Fruit fly (Drosophila melanogaster) whole organism, embryonic: ENCODE measurements around the gene CG33108.

Source experiments
- CG11093 ChIP-seq: fragments of 200-800 bp; sonication (Bioruptor generic); IDR thresholded peaks from 3 replicates; pipeline ENCODE4 v1.3.6; 2022; ENCODE audit warnings: missing biosample characterization, missing genetic modification characterization
- CG12942 ChIP-seq: fragments of 200-800 bp; sonication (Bioruptor generic); optimal IDR thresholded peaks from 3 replicates; lab custom pipeline; 2016; ENCODE audit warnings: missing biosample characterization, missing genetic modification characterization
- CG14710 ChIP-seq: fragments of 200-800 bp; sonication (Bioruptor generic); optimal IDR thresholded peaks from 3 replicates; lab custom pipeline; 2019; ENCODE audit warnings: missing biosample characterization, mild to moderate bottlenecking, missing genetic modification characterization, moderate library complexity
- CG15269 ChIP-seq: fragments of 200-800 bp; sonication (Bioruptor generic); optimal IDR thresholded peaks from 2 replicates; lab custom pipeline; 2018; ENCODE audit warnings: missing biosample characterization, mild to moderate bottlenecking, missing genetic modification characterization, moderate library complexity
- CG16779 ChIP-seq: fragments of 200-800 bp; sonication (Bioruptor generic); IDR thresholded peaks from 2 replicates; pipeline ENCODE4 v1.3.6; 2022; ENCODE audit warnings: missing biosample characterization, missing genetic modification characterization
- CG18262 ChIP-seq: fragments of 200-800 bp; optimal IDR thresholded peaks from 3 replicates; lab custom pipeline; 2019; ENCODE audit warnings: missing biosample characterization, mild to moderate bottlenecking, missing genetic modification characterization, moderate library complexity
- CG18599 ChIP-seq: fragments of 200-800 bp; sonication (Bioruptor generic); optimal IDR thresholded peaks from 3 replicates; lab custom pipeline; 2017; ENCODE audit warnings: missing biosample characterization, missing genetic modification characterization, mild to moderate bottlenecking, moderate library complexity, missing genetic modification reagents
- CG30403 ChIP-seq: fragments of 200-800 bp; sonication (Bioruptor generic); optimal IDR thresholded peaks from 3 replicates; lab custom pipeline; 2016; ENCODE audit warnings: missing biosample characterization, missing genetic modification characterization
- CG34376 ChIP-seq: fragments of 200-800 bp; sonication (Bioruptor generic); optimal IDR thresholded peaks from 2 replicates; lab custom pipeline; 2018; ENCODE audit warnings: missing biosample characterization, mild to moderate bottlenecking, missing genetic modification characterization
- CG3847 ChIP-seq: fragments of 200-800 bp; sonication (Bioruptor generic); IDR thresholded peaks from 2 replicates; pipeline ENCODE4 v1.3.6; 2022; ENCODE audit warnings: missing biosample characterization, missing genetic modification characterization
- CG42726 ChIP-seq: fragments of 200-800 bp; sonication (Bioruptor generic); IDR thresholded peaks from 2 replicates; pipeline ENCODE4 v1.3.6; 2022; ENCODE audit warnings: missing biosample characterization, missing genetic modification characterization; ENCODE audit not compliant: partially characterized antibody
- CG4360 ChIP-seq: fragments of 200-800 bp; sonication (Bioruptor generic); IDR thresholded peaks from 2 replicates; pipeline ENCODE4 v1.3.6; 2022; ENCODE audit warnings: missing biosample characterization, missing genetic modification characterization
- CG4820 ChIP-seq: fragments of 200-800 bp; sonication (Bioruptor generic); optimal IDR thresholded peaks from 3 replicates; lab custom pipeline; 2016; ENCODE audit warnings: missing biosample characterization, missing genetic modification characterization
- CG6813 ChIP-seq: fragments of 200-800 bp; sonication (Bioruptor generic); optimal IDR thresholded peaks from 2 replicates; lab custom pipeline; 2017; ENCODE audit warnings: missing biosample characterization, missing genetic modification characterization, mild to moderate bottlenecking, moderate library complexity, missing genetic modification reagents
- CG7271 ChIP-seq: fragments of 200-800 bp; sonication (Bioruptor generic); optimal IDR thresholded peaks from 2 replicates; lab custom pipeline; 2018; ENCODE audit warnings: missing biosample characterization, mild to moderate bottlenecking, missing genetic modification characterization, moderate library complexity
- CG7357 ChIP-seq: fragments of 200-800 bp; sonication (Bioruptor generic); IDR thresholded peaks from 3 replicates; pipeline ENCODE4 v1.3.6; 2022; ENCODE audit warnings: missing biosample characterization, missing genetic modification characterization
- CG8478 ChIP-seq: fragments of >200 bp; optimal IDR thresholded peaks from 2 replicates; lab custom pipeline; 2018
- CG9437 ChIP-seq: fragments of 200-800 bp; sonication (Bioruptor generic); optimal IDR thresholded peaks from 2 replicates; lab custom pipeline; 2018; ENCODE audit warnings: missing biosample characterization, mild to moderate bottlenecking, missing genetic modification characterization
- D ChIP-seq, 2 experiments: fragments of 200-800 bp in 1 of 2; fragments of >200 bp in 1 of 2; sonication (Bioruptor generic) in 1 of 2; optimal IDR thresholded peaks; 2 replicates in 1 of 2; 3 replicates in 1 of 2; lab custom pipeline; 2017; ENCODE audit warnings: mild to moderate bottlenecking in 1 of 2, missing biosample characterization in 1 of 2, missing genetic modification characterization in 1 of 2, missing genetic modification reagents in 1 of 2
- Deaf1 ChIP-seq: fragments of 200-800 bp; optimal IDR thresholded peaks from 3 replicates; lab custom pipeline; 2019; ENCODE audit warnings: missing biosample characterization, mild to moderate bottlenecking, missing genetic modification characterization, moderate library complexity
- Dfd ChIP-seq, 2 experiments: fragments of >200 bp; optimal IDR thresholded peaks; 2 replicates each; lab custom pipeline; 2017; ENCODE audit warnings: missing biosample characterization in 2 of 2, missing genetic modification characterization in 2 of 2
- E2f2 ChIP-seq: fragments of 200-800 bp; sonication (Bioruptor generic); IDR thresholded peaks from 2 replicates; pipeline ENCODE4 v1.3.6; 2022; ENCODE audit warnings: missing biosample characterization, missing genetic modification characterization
- Gsc ChIP-seq: fragments of 200-800 bp; sonication (Bioruptor generic); IDR thresholded peaks from 2 replicates; pipeline ENCODE4 v1.3.6; 2022; ENCODE audit warnings: missing biosample characterization, missing genetic modification characterization
- HLHmδ ChIP-seq: fragments of 200-800 bp; sonication (Bioruptor generic); optimal IDR thresholded peaks from 2 replicates; lab custom pipeline; 2018; ENCODE audit warnings: missing biosample characterization, mild to moderate bottlenecking, missing genetic modification characterization, moderate library complexity
- HmgD ChIP-seq: fragments of 200-800 bp; sonication (Bioruptor generic); optimal IDR thresholded peaks from 3 replicates; lab custom pipeline; 2016; ENCODE audit warnings: missing biosample characterization, missing genetic modification characterization
- HmgZ ChIP-seq: fragments of 200-800 bp; sonication (Bioruptor generic); optimal IDR thresholded peaks from 2 replicates; lab custom pipeline; 2018; ENCODE audit warnings: missing biosample characterization, mild to moderate bottlenecking, missing genetic modification characterization
- MESR4 ChIP-seq: fragments of 200-800 bp; sonication (Bioruptor generic); optimal IDR thresholded peaks from 2 replicates; lab custom pipeline; 2018; ENCODE audit warnings: missing biosample characterization, mild to moderate bottlenecking, missing genetic modification characterization, moderate library complexity
- Myb ChIP-seq: fragments of 200-800 bp; sonication (Bioruptor generic); optimal IDR thresholded peaks from 2 replicates; lab custom pipeline; 2016; ENCODE audit warnings: missing biosample characterization, missing genetic modification characterization
- Nf-YA ChIP-seq: fragments of 200-800 bp; sonication (Bioruptor generic); IDR thresholded peaks from 2 replicates; pipeline ENCODE4 v1.3.6; 2022; ENCODE audit warnings: missing biosample characterization, missing genetic modification characterization
- Ravus ChIP-seq: fragments of 200-800 bp; sonication (Bioruptor generic); IDR thresholded peaks from 2 replicates; pipeline ENCODE4 v1.3.6; 2022; ENCODE audit warnings: missing biosample characterization, missing genetic modification characterization
- Sin3A ChIP-seq: fragments of >200 bp; optimal IDR thresholded peaks from 2 replicates; lab custom pipeline; 2018
- Sox102F ChIP-seq: fragments of 200-800 bp; sonication (Bioruptor generic); optimal IDR thresholded peaks from 2 replicates; lab custom pipeline; 2018; ENCODE audit warnings: missing biosample characterization, mild to moderate bottlenecking, missing genetic modification characterization, moderate library complexity
- ap ChIP-seq: fragments of 200-800 bp; sonication (Bioruptor generic); IDR thresholded peaks from 2 replicates; pipeline ENCODE4 v1.3.6; 2022; ENCODE audit warnings: missing biosample characterization, missing genetic modification characterization
- cad ChIP-seq: fragments of >200 bp; optimal IDR thresholded peaks from 2 replicates; lab custom pipeline; 2017; ENCODE audit warnings: missing biosample characterization, missing genetic modification characterization
- ci ChIP-seq: fragments of 200-800 bp; sonication (Bioruptor generic); IDR thresholded peaks from 3 replicates; pipeline ENCODE4 v1.3.6; 2022; ENCODE audit warnings: missing biosample characterization, missing genetic modification characterization
- crol ChIP-seq: fragments of 200-800 bp; sonication (Bioruptor generic); IDR thresholded peaks from 2 replicates; pipeline ENCODE4 v1.3.6; 2022; ENCODE audit warnings: missing biosample characterization, missing genetic modification characterization
- crp ChIP-seq, 2 experiments: fragments of 200-800 bp; sonication (Bioruptor generic); optimal IDR thresholded peaks; 2 replicates in 1 of 2; 3 replicates in 1 of 2; lab custom pipeline; 2017; ENCODE audit warnings: missing biosample characterization in 2 of 2, missing genetic modification characterization in 2 of 2, mild to moderate bottlenecking in 1 of 2, moderate library complexity in 1 of 2
- danr ChIP-seq: fragments of 200-800 bp; sonication (Bioruptor generic); IDR thresholded peaks from 2 replicates; pipeline ENCODE4 v1.3.6; 2022; ENCODE audit warnings: missing biosample characterization, missing genetic modification characterization
- dpn ChIP-seq, 2 experiments: fragments of 200-800 bp; sonication (Bioruptor generic); optimal IDR thresholded peaks; 3 replicates each; lab custom pipeline; 2016; ENCODE audit warnings: missing biosample characterization in 2 of 2, missing genetic modification characterization in 2 of 2
- fd96Cb ChIP-seq: fragments of 200-800 bp; sonication (Bioruptor generic); optimal IDR thresholded peaks from 2 replicates; lab custom pipeline; 2018; ENCODE audit warnings: missing biosample characterization, mild to moderate bottlenecking, missing genetic modification characterization, moderate library complexity
- gem ChIP-seq: fragments of 200-800 bp; sonication (Bioruptor generic); optimal IDR thresholded peaks from 2 replicates; lab custom pipeline; 2019; ENCODE audit warnings: missing biosample characterization, mild to moderate bottlenecking, missing genetic modification characterization, moderate library complexity
- h ChIP-seq: fragments of >200 bp; optimal IDR thresholded peaks from 2 replicates; lab custom pipeline; 2017
- hbn ChIP-seq: fragments of 200-800 bp; sonication (Bioruptor generic); IDR thresholded peaks from 2 replicates; pipeline ENCODE4 v1.3.6; 2022; ENCODE audit warnings: missing biosample characterization, missing genetic modification characterization; ENCODE audit not compliant: partially characterized antibody
- her ChIP-seq: fragments of 200-800 bp; sonication (Bioruptor generic); optimal IDR thresholded peaks from 2 replicates; lab custom pipeline; 2016; ENCODE audit warnings: missing biosample characterization, missing genetic modification characterization
- jumu ChIP-seq: fragments of 200-800 bp; sonication (Bioruptor generic); optimal IDR thresholded peaks from 3 replicates; lab custom pipeline; 2016; ENCODE audit warnings: missing biosample characterization, missing genetic modification characterization
- kah ChIP-seq: fragments of 200-800 bp; sonication (Bioruptor generic); optimal IDR thresholded peaks from 2 replicates; lab custom pipeline; 2018; ENCODE audit warnings: missing biosample characterization, mild to moderate bottlenecking, missing genetic modification characterization
- mld ChIP-seq: fragments of 200-800 bp; sonication (Bioruptor generic); IDR thresholded peaks from 3 replicates; pipeline ENCODE4 v1.3.6; 2022; ENCODE audit warnings: missing biosample characterization, missing genetic modification characterization; ENCODE audit not compliant: partially characterized antibody
- p53 ChIP-seq: fragments of 200-800 bp; sonication (Bioruptor generic); optimal IDR thresholded peaks from 2 replicates; lab custom pipeline; 2016; ENCODE audit warnings: missing biosample characterization, missing genetic modification characterization
- rib ChIP-seq: fragments of 200-800 bp; sonication (Bioruptor generic); IDR thresholded peaks from 2 replicates; pipeline ENCODE4 v1.3.6; 2022; ENCODE audit warnings: missing biosample characterization, missing genetic modification characterization
- scrt ChIP-seq: fragments of 200-800 bp; sonication (Bioruptor generic); optimal IDR thresholded peaks from 2 replicates; lab custom pipeline; 2018; ENCODE audit warnings: missing biosample characterization, mild to moderate bottlenecking, missing genetic modification characterization, moderate library complexity
- slp2 ChIP-seq: fragments of 200-800 bp; sonication (Bioruptor generic); optimal IDR thresholded peaks from 2 replicates; lab custom pipeline; 2016; ENCODE audit warnings: missing biosample characterization, missing genetic modification characterization
- sqz ChIP-seq: fragments of 200-800 bp; sonication (Bioruptor generic); optimal IDR thresholded peaks from 3 replicates; lab custom pipeline; 2018; ENCODE audit warnings: missing biosample characterization, mild to moderate bottlenecking, missing genetic modification characterization

The CG33108 gene

DNA sequence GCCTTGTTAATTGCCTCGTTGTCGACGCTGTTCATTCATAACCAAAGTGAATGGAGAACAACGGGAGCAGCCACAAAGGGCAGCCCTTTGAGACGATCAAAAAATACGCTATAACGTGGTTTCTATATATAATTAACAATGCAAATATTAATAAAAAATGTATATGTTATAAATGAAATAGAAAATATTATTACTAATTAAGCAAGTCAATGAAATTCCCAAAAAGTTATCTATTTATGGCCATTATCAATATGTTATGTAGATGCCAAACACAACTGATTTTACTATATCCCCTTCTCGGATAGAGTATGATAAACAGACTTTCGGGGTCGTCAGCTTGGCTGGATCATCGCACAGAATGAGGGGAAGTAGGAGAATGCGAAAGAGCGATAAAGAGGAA lies 26.0 kb upstream of the CG33108 start (continued):
- TF ChIP-seq CG6813 (GFP tag; lab: Kevin White, UChicago) (no peak), crol (GFP tag; lab: Robert Waterston, UW) (no peak), D (optimal IDR thresholded peaks at IDR 0.05; lab: Kevin White, UChicago) (no peak), D (GFP tag; optimal IDR thresholded peaks at IDR 0.05; lab: Kevin White, UChicago) (no peak), Sox102F (GFP tag; lab: Kevin White, UChicago) (peak; percentile 69), mld (GFP tag; lab: Robert Waterston, UW) (no peak), CG3847 (peak; percentile 58), CG18262 (tag; lab: Kevin White, UChicago) (peak; percentile 49), Nf-YA (peak; percentile 58), CG15269 (tag; lab: Kevin White, UChicago) (peak; percentile 75), slp2 (no peak), kah (no peak), CG9437 (peak; percentile 35), CG4360 (GFP tag; lab: Robert Waterston, UW) (no peak), Myb (GFP tag; lab: Kevin White, UChicago) (no peak), CG8478 (lab: Kevin White, UChicago) (no peak), cad (no peak), CG7357 (GFP tag; lab: Robert Waterston, UW) (peak; percentile 52; the same call in 2 of the 3 replicates), CG30403 (peak; percentile 48), CG12942 (GFP tag; lab: Kevin White, UChicago) (no peak), HLHmδ (no peak), CG42726 (GFP tag; lab: Robert Waterston, UW) (no peak), CG18599 (GFP tag; lab: Kevin White, UChicago) (peak; percentile 71), fd96Cb (tag; lab: Kevin White, UChicago) (peak; percentile 33), scrt (no peak), ap (GFP tag; lab: Robert Waterston, UW) (no peak; the same call in 1 of the 2 replicates), CG7271 (no peak), Deaf1 (tag; lab: Kevin White, UChicago) (peak; percentile 39), CG14710 (tag; lab: Kevin White, UChicago) (peak; percentile 2), MESR4 (no peak), h (no peak), p53 (GFP tag; lab: Kevin White, UChicago) (no peak), hbn (GFP tag; lab: Robert Waterston, UW) (no peak), gem (tag; lab: Kevin White, UChicago) (peak; percentile 77), jumu (GFP tag; lab: Kevin White, UChicago) (no peak), Ravus (GFP tag; lab: Robert Waterston, UW) (no peak), HmgZ (tag; lab: Kevin White, UChicago) (no peak), Gsc (GFP tag; lab: Robert Waterston, UW) (no peak), CG34376 (GFP tag; lab: Kevin White, UChicago) (no peak), her (no peak), ci (GFP tag; lab: Robert Waterston, UW) (0 out of 3 replicates have a peak, but pooled peaks have one; percentile 52), dpn (GFP tag; optimal IDR thresholded peaks at IDR 0.05; lab: Kevin White, UChicago) (peak in 1 of 2 experiments; percentile 16), HmgD (no peak), CG11093 (no peak), Sin3A (lab: Kevin White, UChicago) (no peak), Dfd (GFP tag; optimal IDR thresholded peaks at IDR 0.05; lab: Kevin White, UChicago) (no peak), E2f2 (GFP tag; lab: Robert Waterston, UW) (peak; percentile 43; the same call in 1 of the 2 replicates), rib (GFP tag; lab: Robert Waterston, UW) (no peak), sqz (GFP tag; lab: Kevin White, UChicago) (peak; percentile 39), danr (GFP tag; lab: Robert Waterston, UW) (no peak), CG4820 (GFP tag; lab: Kevin White, UChicago) (peak; percentile 8), crp (GFP tag; optimal IDR thresholded peaks at IDR 0.05; lab: Kevin White, UChicago) (no peak), CG16779 (no peak)
